Worm (Caenorhabditis elegans) whole organism, young adult: ENCODE data around the gene ugt-9.

ENCODE experiments used
- ama-1 ChIP-seq, 3 experiments: fragments of 150-350 bp in 1 of 3; sonication (generic microtip) in 2 of 3; optimal IDR thresholded peaks; 2 replicates each; lab custom pipeline; 2014 to 2018; ENCODE audit warnings: missing biosample characterization in 2 of 3, missing genetic modification characterization in 2 of 3, missing genetic modification reagents in 2 of 3
- attf-3 ChIP-seq: fragments of 200-800 bp; sonication (Bioruptor generic); conservative IDR thresholded peaks from 2 replicates; pipeline ENCODE4 v1.3.6; 2022; ENCODE audit warnings: missing genetic modification reagents, missing genetic modification characterization, missing compliant biosample characterization
- bed-2 ChIP-seq: fragments of 200-800 bp; sonication (Bioruptor generic); IDR thresholded peaks from 2 replicates; pipeline ENCODE4 v1.3.6; 2022; ENCODE audit warnings: missing genetic modification reagents, missing genetic modification characterization, missing compliant biosample characterization
- ceh-40 ChIP-seq: fragments of 200-800 bp; sonication (Bioruptor generic); IDR thresholded peaks from 2 replicates; pipeline ENCODE4 v1.3.6; 2022; ENCODE audit warnings: missing genetic modification characterization, missing compliant biosample characterization
- dpl-1 ChIP-seq: fragments of 150-350 bp; optimal IDR thresholded peaks from 2 replicates; lab custom pipeline; 2014; ENCODE audit warnings: missing biosample characterization, missing genetic modification reagents, missing genetic modification characterization
- hmg-20 ChIP-seq: fragments of 200-800 bp; sonication (Bioruptor generic); IDR thresholded peaks from 2 replicates; pipeline ENCODE4 v1.3.6; 2022; ENCODE audit warnings: missing genetic modification reagents, missing genetic modification characterization, missing compliant biosample characterization
- lin-26 ChIP-seq: fragments of 200-800 bp; sonication (Bioruptor generic); IDR thresholded peaks from 2 replicates; pipeline ENCODE4 v1.3.6; 2022; ENCODE audit warnings: missing genetic modification reagents, missing genetic modification characterization, missing compliant biosample characterization
- snpc-4 ChIP-seq, 5 experiments: fragments of 150-350 bp in 1 of 5; sonication (generic microtip) in 4 of 5; optimal IDR thresholded peaks; 2 replicates each; lab custom pipeline; 2014 to 2018; ENCODE audit warnings: missing genetic modification characterization in 5 of 5, missing biosample characterization in 3 of 5, antibody characterized with exemption in 2 of 5, mild to moderate bottlenecking in 2 of 5, missing compliant biosample characterization in 2 of 5, missing genotype in 2 of 5, moderate library complexity in 2 of 5, missing genetic modification reagents in 1 of 5
- tlf-1 ChIP-seq: fragments of 200-800 bp; sonication (Bioruptor generic); optimal IDR thresholded peaks from 2 replicates; lab custom pipeline; 2018; ENCODE audit warnings: mild to moderate bottlenecking, missing genetic modification characterization, missing compliant biosample characterization

DNA sequence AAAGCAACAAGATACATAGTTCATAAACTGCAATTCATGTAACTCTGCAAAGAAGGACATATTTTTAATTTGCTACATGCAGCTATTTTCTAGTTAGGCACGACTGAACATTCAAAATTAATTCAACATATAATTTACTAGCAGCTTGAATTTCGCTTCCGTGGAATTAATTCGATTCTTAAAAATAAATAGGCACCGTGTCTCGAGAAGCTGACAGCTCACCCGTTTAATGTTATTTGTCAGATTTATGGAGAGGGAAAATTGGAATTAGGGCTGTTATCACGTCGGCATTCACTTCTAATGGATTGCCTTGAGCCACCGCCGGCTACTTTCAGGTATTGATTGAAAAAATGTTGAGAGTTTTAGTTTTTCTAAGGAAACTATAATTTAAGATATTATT lies 30.5 kb downstream of the ugt-9 start, which contains the start of gene srh-21:
- TF ChIP-seq ama-1 (optimal IDR thresholded peaks at IDR 0.05; lab: Kevin White, UChicago) (no peak), ama-1 (GFP tag; optimal IDR thresholded peaks at IDR 0.05; lab: Kevin White, UChicago) (no peak), attf-3 (GFP tag; lab: Robert Waterston, UW) (no peak), dpl-1 (no peak), snpc-4 (GFP tag; optimal IDR thresholded peaks at IDR 0.05; lab: Kevin White, UChicago) (no peak), snpc-4 (tag; optimal IDR thresholded peaks at IDR 0.05; lab: Kevin White, UChicago) (no peak), lin-26 (GFP tag; lab: Robert Waterston, UW) (no peak), tlf-1 (GFP tag; lab: Kevin White, UChicago) (no peak), hmg-20 (GFP tag; lab: Robert Waterston, UW) (no peak), bed-2 (GFP tag; lab: Robert Waterston, UW) (no peak), ceh-40 (GFP tag; lab: Robert Waterston, UW) (no peak)
